Fruit fly (Drosophila melanogaster) whole organism, prepupa: ENCODE data around the gene CG33483.
A peak's percentile ranks its signal among the peaks of the same experiment; 100 is the strongest.

ENCODE experiments used
- CG10631 ChIP-seq: fragments of 200-800 bp; sonication (Bioruptor generic); optimal IDR thresholded peaks from 2 replicates; lab custom pipeline; 2016; ENCODE audit warnings: missing biosample characterization, missing genetic modification characterization
- CG10669 ChIP-seq: fragments of 200-800 bp; sonication (Bioruptor generic); optimal IDR thresholded peaks from 3 replicates; lab custom pipeline; 2018; ENCODE audit warnings: missing biosample characterization, mild to moderate bottlenecking, missing genetic modification characterization, moderate library complexity
- CG11902 ChIP-seq: fragments of 200-800 bp; sonication (Bioruptor generic); optimal IDR thresholded peaks from 3 replicates; lab custom pipeline; 2016; ENCODE audit warnings: missing biosample characterization, missing genetic modification characterization
- CG1621 ChIP-seq: fragments of 200-800 bp; sonication (Bioruptor generic); optimal IDR thresholded peaks from 3 replicates; lab custom pipeline; 2018; ENCODE audit warnings: missing biosample characterization, mild to moderate bottlenecking, missing genetic modification characterization
- CG16779 ChIP-seq: fragments of 200-800 bp; sonication (Bioruptor generic); optimal IDR thresholded peaks from 3 replicates; lab custom pipeline; 2017; ENCODE audit warnings: missing biosample characterization, mild to moderate bottlenecking, missing genetic modification characterization
- CG3032 ChIP-seq: fragments of 200-800 bp; optimal IDR thresholded peaks from 2 replicates; lab custom pipeline; 2019; ENCODE audit warnings: missing biosample characterization, mild to moderate bottlenecking, missing genetic modification characterization, moderate library complexity
- CG31627 ChIP-seq: fragments of 200-800 bp; sonication (Bioruptor generic); optimal IDR thresholded peaks from 3 replicates; lab custom pipeline; 2016; ENCODE audit warnings: missing biosample characterization, missing genetic modification characterization
- CG32006 ChIP-seq: fragments of 200-800 bp; sonication (Bioruptor generic); optimal IDR thresholded peaks from 3 replicates; lab custom pipeline; 2017; ENCODE audit warnings: missing biosample characterization, mild to moderate bottlenecking, missing genetic modification characterization
- CG34406 ChIP-seq: fragments of 200-800 bp; sonication (Bioruptor generic); optimal IDR thresholded peaks from 3 replicates; lab custom pipeline; 2016; ENCODE audit warnings: missing biosample characterization, missing genetic modification characterization
- CG4318 ChIP-seq: fragments of 200-800 bp; sonication (Bioruptor generic); optimal IDR thresholded peaks from 3 replicates; lab custom pipeline; 2017; ENCODE audit warnings: missing biosample characterization, mild to moderate bottlenecking, missing genetic modification characterization
- CG6276 ChIP-seq: fragments of 200-800 bp; sonication (Bioruptor generic); optimal IDR thresholded peaks from 2 replicates; lab custom pipeline; 2017; ENCODE audit warnings: missing biosample characterization, mild to moderate bottlenecking, missing genetic modification characterization
- CG6792 ChIP-seq: fragments of 200-800 bp; sonication (Bioruptor generic); optimal IDR thresholded peaks from 3 replicates; lab custom pipeline; 2016; ENCODE audit warnings: missing biosample characterization, missing genetic modification characterization
- CG6808 ChIP-seq: fragments of 200-800 bp; sonication (Bioruptor generic); optimal IDR thresholded peaks from 3 replicates; lab custom pipeline; 2017; ENCODE audit warnings: missing biosample characterization, missing genetic modification characterization, mild to moderate bottlenecking, moderate library complexity, missing genetic modification reagents
- CG8119 ChIP-seq: fragments of 200-800 bp; sonication (Bioruptor generic); IDR thresholded peaks from 3 replicates; pipeline ENCODE4 v1.3.6; 2022; ENCODE audit warnings: missing biosample characterization, missing genetic modification characterization
- CG8632 ChIP-seq: fragments of 200-800 bp; sonication (Bioruptor generic); optimal IDR thresholded peaks from 3 replicates; lab custom pipeline; 2016; ENCODE audit warnings: missing biosample characterization, missing genetic modification characterization
- CG9139 ChIP-seq: fragments of 200-800 bp; sonication (Bioruptor generic); optimal IDR thresholded peaks from 3 replicates; lab custom pipeline; 2017; ENCODE audit warnings: missing biosample characterization, mild to moderate bottlenecking, missing genetic modification characterization
- Eip75B ChIP-seq: fragments of 200-800 bp; sonication (Bioruptor generic); optimal IDR thresholded peaks from 3 replicates; lab custom pipeline; 2016; ENCODE audit warnings: missing biosample characterization, missing genetic modification characterization
- Eip78C ChIP-seq: fragments of 200-800 bp; sonication (Bioruptor generic); peaks from one replicate; lab custom pipeline; 2016; ENCODE audit warnings: missing biosample characterization, missing genetic modification characterization
- Eip93F ChIP-seq: fragments of 200-800 bp; sonication (Bioruptor generic); optimal IDR thresholded peaks from 2 replicates; lab custom pipeline; 2016; ENCODE audit warnings: missing biosample characterization, mild to moderate bottlenecking, missing genetic modification characterization
- Ets21C ChIP-seq: fragments of 200-800 bp; sonication (Bioruptor generic); optimal IDR thresholded peaks from 3 replicates; lab custom pipeline; 2016; ENCODE audit warnings: missing biosample characterization, missing genetic modification characterization
- Ets96B ChIP-seq: fragments of 200-800 bp; optimal IDR thresholded peaks from 2 replicates; lab custom pipeline; 2019; ENCODE audit warnings: missing biosample characterization, mild to moderate bottlenecking, missing genetic modification characterization, moderate library complexity
- Gug ChIP-seq: fragments of 200-800 bp; sonication (Bioruptor generic); IDR thresholded peaks from 2 replicates; pipeline ENCODE4 v1.3.6; 2022; ENCODE audit warnings: missing biosample characterization, missing genetic modification characterization
- Hr38 ChIP-seq: sonication (Bioruptor generic); optimal IDR thresholded peaks from 2 replicates; lab custom pipeline; 2016; ENCODE audit warnings: missing biosample characterization, missing genetic modification characterization
- Hr39 ChIP-seq: fragments of 200-800 bp; sonication (Bioruptor generic); optimal IDR thresholded peaks from 2 replicates; lab custom pipeline; 2016; ENCODE audit warnings: missing biosample characterization, missing genetic modification characterization
- Hr4 ChIP-seq: fragments of 200-800 bp; sonication (Bioruptor generic); optimal IDR thresholded peaks from 3 replicates; lab custom pipeline; 2016; ENCODE audit warnings: missing biosample characterization, missing genetic modification characterization
- Lpt ChIP-seq: fragments of 200-800 bp; sonication (Bioruptor generic); optimal IDR thresholded peaks from 3 replicates; lab custom pipeline; 2016; ENCODE audit warnings: missing biosample characterization, missing genetic modification characterization
- Sox102F ChIP-seq: fragments of 200-800 bp; sonication (Bioruptor generic); optimal IDR thresholded peaks from 2 replicates; lab custom pipeline; 2016; ENCODE audit warnings: missing biosample characterization, mild to moderate bottlenecking, missing genetic modification characterization
- Sox14 ChIP-seq: fragments of 200-800 bp; sonication (Bioruptor generic); optimal IDR thresholded peaks from 3 replicates; lab custom pipeline; 2016; ENCODE audit warnings: missing biosample characterization, missing genetic modification characterization
- achi ChIP-seq: fragments of 200-800 bp; sonication (Bioruptor generic); optimal IDR thresholded peaks from 3 replicates; lab custom pipeline; 2016; ENCODE audit warnings: missing biosample characterization, missing genetic modification characterization
- cyc ChIP-seq: fragments of 200-800 bp; sonication (Bioruptor generic); optimal IDR thresholded peaks from 3 replicates; lab custom pipeline; 2016; ENCODE audit warnings: missing biosample characterization, missing genetic modification characterization
- dsx ChIP-seq: fragments of 200-800 bp; optimal IDR thresholded peaks from 3 replicates; lab custom pipeline; 2019; ENCODE audit warnings: missing biosample characterization, mild to moderate bottlenecking, missing genetic modification characterization, moderate library complexity; ENCODE audit not compliant: poor library complexity, severe bottlenecking
- eg ChIP-seq: fragments of 200-800 bp; sonication (Bioruptor generic); IDR thresholded peaks from 3 replicates; pipeline ENCODE4 v1.3.6; 2022; ENCODE audit warnings: missing biosample characterization, missing genetic modification characterization
- esn ChIP-seq: fragments of 200-800 bp; sonication (Bioruptor generic); optimal IDR thresholded peaks from 2 replicates; lab custom pipeline; 2016; ENCODE audit warnings: missing biosample characterization, mild to moderate bottlenecking, missing genetic modification characterization, moderate library complexity
- fd85E ChIP-seq: fragments of 200-800 bp; sonication (Bioruptor generic); optimal IDR thresholded peaks from 3 replicates; lab custom pipeline; 2016; ENCODE audit warnings: missing biosample characterization, missing genetic modification characterization
- fkh ChIP-seq: fragments of 200-800 bp; sonication (Bioruptor generic); optimal IDR thresholded peaks from 3 replicates; lab custom pipeline; 2017; ENCODE audit warnings: missing biosample characterization, mild to moderate bottlenecking, missing genetic modification characterization, moderate library complexity
- net ChIP-seq: fragments of 200-800 bp; sonication (Bioruptor generic); optimal IDR thresholded peaks from 3 replicates; lab custom pipeline; 2016; ENCODE audit warnings: missing biosample characterization, missing genetic modification characterization
- pdm3 ChIP-seq: fragments of 200-800 bp; sonication (Bioruptor generic); optimal IDR thresholded peaks from 3 replicates; lab custom pipeline; 2016; ENCODE audit warnings: missing biosample characterization, missing genetic modification characterization
- salr ChIP-seq, 2 experiments: fragments of 200-800 bp; sonication (Bioruptor generic); optimal IDR thresholded peaks; 3 replicates each; lab custom pipeline; 2016 to 2018; ENCODE audit warnings: missing biosample characterization in 2 of 2, missing genetic modification characterization in 2 of 2, mild to moderate bottlenecking in 1 of 2
- vri ChIP-seq: fragments of 200-800 bp; sonication (Bioruptor generic); optimal IDR thresholded peaks from 3 replicates; lab custom pipeline; 2016; ENCODE audit warnings: missing biosample characterization, mild to moderate bottlenecking, missing genetic modification characterization

Gene CG33483

dm6 chr3R:30928634-30929033, 26.7 kb upstream of the CG33483 start:
- TF ChIP-seq dsx (GFP tag; lab: Kevin White, UChicago) (no peak), Ets21C (GFP tag; lab: Kevin White, UChicago) (no peak), Eip75B (GFP tag; lab: Kevin White, UChicago) (no peak), Hr39 (GFP tag; lab: Kevin White, UChicago) (no peak), CG32006 (GFP tag; lab: Kevin White, UChicago) (no peak), Eip93F (no peak), salr (GFP tag; optimal IDR thresholded peaks at IDR 0.05; lab: Kevin White, UChicago) (no peak), eg (GFP tag; lab: Robert Waterston, UW) (no peak), CG4318 (GFP tag; lab: Kevin White, UChicago) (no peak), CG6276 (GFP tag; lab: Kevin White, UChicago) (no peak), Hr38 (no peak), CG9139 (no peak), vri (GFP tag; lab: Kevin White, UChicago) (no peak), CG11902 (GFP tag; lab: Kevin White, UChicago) (no peak), achi (no peak), CG6792 (GFP tag; lab: Kevin White, UChicago) (no peak)
- TF ChIP-seq, all 60 proteins: peak for 0

- no peak for TF ChIP-seq dsx (GFP tag; lab: Kevin White, UChicago)
- no peak for TF ChIP-seq salr (GFP tag; optimal IDR thresholded peaks at IDR 0.05; lab: Kevin White, UChicago)
- TF ChIP-seq CG3032 (tag; lab: Kevin White, UChicago), result no peak
- TF ChIP-seq Hr4 (GFP tag; lab: Kevin White, UChicago), result no peak
- no peak for TF ChIP-seq cyc (GFP tag; lab: Kevin White, UChicago)
- TF ChIP-seq Eip93F, result no peak
- no peak for TF ChIP-seq CG8119 (GFP tag; lab: Robert Waterston, UW)
- TF ChIP-seq Ets21C (GFP tag; lab: Kevin White, UChicago), result no peak
- no peak for TF ChIP-seq CG10631 (GFP tag; lab: Kevin White, UChicago)
- TF ChIP-seq CG6808, result no peak
- no peak for TF ChIP-seq Ets96B (tag; lab: Kevin White, UChicago)
- no peak for TF ChIP-seq CG16779
- no peak for TF ChIP-seq CG11902 (GFP tag; lab: Kevin White, UChicago)
- TF ChIP-seq esn (GFP tag; lab: Kevin White, UChicago), result no peak
- no peak for TF ChIP-seq net (GFP tag; lab: Kevin White, UChicago)
- TF ChIP-seq fd85E (GFP tag; lab: Kevin White, UChicago), result no peak
- TF ChIP-seq Hr39 (GFP tag; lab: Kevin White, UChicago), result no peak
- no peak for TF ChIP-seq CG31627 (GFP tag; lab: Kevin White, UChicago)
- no peak for TF ChIP-seq Sox102F (GFP tag; lab: Kevin White, UChicago)
- TF ChIP-seq, all 60 proteins: peak for 0
Measured at dm6 chr3R:30926033-30926432, 24.1 kb upstream of the CG33483 start.

DNA sequence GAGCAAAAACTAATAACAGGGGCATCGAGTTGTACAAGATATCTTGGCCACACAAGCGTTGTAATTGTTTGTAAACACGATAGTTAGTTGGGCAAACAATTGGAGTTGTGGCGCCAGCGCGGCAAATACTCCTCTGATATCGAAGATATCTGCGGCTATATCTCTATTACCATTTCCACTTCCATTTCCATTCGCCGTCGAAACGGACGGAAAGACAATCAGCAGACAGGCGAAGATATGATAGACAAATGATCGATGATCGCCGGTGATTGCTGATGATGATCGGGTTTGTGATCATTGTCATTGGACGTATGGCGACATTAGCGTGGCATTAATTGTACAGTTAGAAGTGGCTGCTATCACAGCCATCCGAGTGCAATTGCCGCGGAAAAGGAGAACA, 23.5 kb upstream of the CG33483 start:
- TF ChIP-seq fkh (GFP tag; lab: Kevin White, UChicago), result peak; percentile 45
- no peak for TF ChIP-seq CG32006 (GFP tag; lab: Kevin White, UChicago)

dm6 chr3R:30923581-30923980, 21.6 kb upstream of the CG33483 start:
- no peak for TF ChIP-seq Hr38
- no peak for TF ChIP-seq pdm3 (GFP tag; lab: Kevin White, UChicago)
- TF ChIP-seq Eip78C (GFP tag; lab: Kevin White, UChicago), result no peak
- TF ChIP-seq CG4318 (GFP tag; lab: Kevin White, UChicago), result no peak
- no peak for TF ChIP-seq CG34406 (GFP tag; lab: Kevin White, UChicago)

DNA sequence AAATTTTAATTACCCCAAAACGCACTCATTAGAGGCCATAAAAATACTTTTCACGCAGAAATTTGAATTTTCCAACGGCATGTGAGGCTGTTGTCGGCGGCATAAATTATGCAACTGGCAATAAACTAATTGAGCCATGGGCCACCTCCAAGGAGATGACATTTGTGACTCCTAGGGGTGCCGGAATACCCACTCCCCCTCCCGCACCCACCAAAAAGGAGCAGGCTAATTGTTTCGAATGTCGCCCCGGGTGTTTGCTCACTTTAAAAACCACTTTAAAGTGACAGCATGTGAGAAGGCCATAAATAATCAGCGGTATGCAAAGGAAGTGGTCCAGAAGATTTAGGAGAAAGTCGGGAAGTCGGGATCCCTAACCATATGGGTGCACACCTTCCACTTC, 20.5 kb upstream of the CG33483 start:
- no peak for TF ChIP-seq Gug (GFP tag; lab: Robert Waterston, UW)
- TF ChIP-seq Sox14 (GFP tag; lab: Kevin White, UChicago), result no peak
- no peak for TF ChIP-seq Hr39 (GFP tag; lab: Kevin White, UChicago)
- TF ChIP-seq CG6276 (GFP tag; lab: Kevin White, UChicago), result no peak
- TF ChIP-seq CG9139, result no peak
- TF ChIP-seq CG10669 (GFP tag; lab: Kevin White, UChicago), result no peak
- TF ChIP-seq CG8632 (GFP tag; lab: Kevin White, UChicago), result no peak
- no peak for TF ChIP-seq Sox102F (GFP tag; lab: Kevin White, UChicago)
- no peak for TF ChIP-seq CG1621
- no peak for TF ChIP-seq Eip78C (GFP tag; lab: Kevin White, UChicago)
- TF ChIP-seq Lpt, result no peak
- TF ChIP-seq dsx (GFP tag; lab: Kevin White, UChicago), result no peak
